Worm (Caenorhabditis elegans) whole organism, early embryonic: ENCODE data around the gene ugt-55.

Experiments used
- B0310.2 ChIP-seq: sonication (generic microtip); optimal IDR thresholded peaks from 2 replicates; lab custom pipeline; 2016; ENCODE audit warnings: mild to moderate bottlenecking, missing genetic modification characterization, missing compliant biosample characterization
- F13C5.2 ChIP-seq: sonication (generic microtip); optimal IDR thresholded peaks from 2 replicates; lab custom pipeline; 2017; ENCODE audit warnings: mild to moderate bottlenecking, missing genetic modification characterization, inconsistent platforms, missing compliant biosample characterization
- aly-1 ChIP-seq: sonication (generic microtip); optimal IDR thresholded peaks from 2 replicates; lab custom pipeline; 2016; ENCODE audit warnings: missing genetic modification characterization, missing compliant biosample characterization
- ama-1 ChIP-seq: fragments of 150-350 bp; optimal IDR thresholded peaks from 2 replicates; lab custom pipeline; 2014
- ceh-13 ChIP-seq: fragments of 200-800 bp; sonication (Bioruptor generic); optimal IDR thresholded peaks from 2 replicates; lab custom pipeline; 2018; ENCODE audit warnings: mild to moderate bottlenecking, missing genetic modification characterization, missing compliant biosample characterization
- ceh-36 ChIP-seq: sonication (generic microtip); optimal IDR thresholded peaks from 2 replicates; lab custom pipeline; 2016; ENCODE audit warnings: missing genetic modification characterization, inconsistent platforms, missing compliant biosample characterization
- ets-7 ChIP-seq: sonication (generic microtip); optimal IDR thresholded peaks from 2 replicates; lab custom pipeline; 2016; ENCODE audit warnings: missing genotype, missing genetic modification characterization, missing compliant biosample characterization
- flt-1 ChIP-seq: fragments of 200-800 bp; sonication (Bioruptor generic); IDR thresholded peaks from 2 replicates; pipeline ENCODE4 v1.3.6; 2022; ENCODE audit warnings: missing genetic modification characterization, missing compliant biosample characterization
- hmg-4 ChIP-seq: fragments of 200-800 bp; sonication (Bioruptor generic); optimal IDR thresholded peaks from 2 replicates; lab custom pipeline; 2018; ENCODE audit warnings: mild to moderate bottlenecking, missing genetic modification characterization, missing compliant biosample characterization
- hnd-1 ChIP-seq: sonication (generic microtip); optimal IDR thresholded peaks from 2 replicates; lab custom pipeline; 2016; ENCODE audit warnings: missing genetic modification characterization, missing compliant biosample characterization
- pes-1 ChIP-seq: fragments of 200-800 bp; sonication (Bioruptor generic); IDR thresholded peaks from 2 replicates; pipeline ENCODE4 v1.3.6; 2022; ENCODE audit warnings: missing genetic modification reagents, missing genetic modification characterization, missing compliant biosample characterization
- sea-1 ChIP-seq: fragments of 200-800 bp; sonication (Bioruptor generic); conservative IDR thresholded peaks from 2 replicates; pipeline ENCODE4 v1.3.6; 2022; ENCODE audit warnings: missing genetic modification characterization, missing compliant biosample characterization
- tbx-11 ChIP-seq: fragments of 200-800 bp; sonication (Bioruptor generic); IDR thresholded peaks from 2 replicates; pipeline ENCODE4 v1.3.6; 2022; ENCODE audit warnings: missing genetic modification characterization, missing compliant biosample characterization

DNA sequence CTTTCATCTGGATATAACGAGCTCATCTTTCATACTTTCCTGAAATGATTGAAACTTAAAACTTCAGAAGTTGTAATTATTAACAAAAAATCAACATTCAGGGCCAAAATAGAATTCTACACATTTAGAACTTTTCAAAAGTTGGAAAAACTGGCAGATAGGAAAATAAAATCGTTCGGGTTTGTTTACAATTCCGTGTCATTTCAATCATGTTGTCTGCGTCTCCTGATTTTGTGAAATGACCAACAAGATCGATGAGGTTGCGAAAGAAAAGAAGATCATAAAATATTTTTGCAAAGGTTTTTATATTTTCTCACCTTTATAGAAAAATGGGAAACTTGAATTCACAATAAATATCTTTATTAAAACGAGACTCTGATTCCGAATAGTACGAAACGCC is 32.1 kb downstream of the ugt-55 start, which contains the start of gene rskd-1:
- TF ChIP-seq ama-1 (lab: Kevin White, UChicago): no peak
- no peak for TF ChIP-seq flt-1 (GFP tag; lab: Robert Waterston, UW)
- TF ChIP-seq aly-1 (tag; lab: Kevin White, UChicago): no peak
- no peak for TF ChIP-seq ets-7
- TF ChIP-seq ceh-36: no peak
- TF ChIP-seq F13C5.2 (tag; lab: Kevin White, UChicago): no peak
- no peak for TF ChIP-seq ceh-13 (GFP tag; lab: Kevin White, UChicago)
- no peak for TF ChIP-seq B0310.2
- no peak for TF ChIP-seq sea-1 (GFP tag; lab: Robert Waterston, UW)
- no peak for TF ChIP-seq pes-1
- TF ChIP-seq hnd-1 (tag; lab: Kevin White, UChicago): no peak
- no peak for TF ChIP-seq tbx-11
- TF ChIP-seq hmg-4 (GFP tag; lab: Kevin White, UChicago): no peak
